Worm (Caenorhabditis elegans) whole organism, L4 larva: ENCODE results near the gene skr-18.

ENCODE experiments used
- hlh-30 ChIP-seq: sonication (generic microtip); optimal IDR thresholded peaks from 2 replicates; lab custom pipeline; 2017; ENCODE audit warnings: antibody characterized with exemption, mild to moderate bottlenecking, missing genetic modification characterization, missing compliant biosample characterization; ENCODE audit not compliant: insufficient read depth
- nhr-11 ChIP-seq: fragments of 150-350 bp; optimal IDR thresholded peaks from 2 replicates; lab custom pipeline; 2014; ENCODE audit warnings: missing biosample characterization, missing genetic modification characterization
- nhr-76 ChIP-seq: fragments of 150-350 bp; optimal IDR thresholded peaks from 2 replicates; lab custom pipeline; 2014; ENCODE audit warnings: missing biosample characterization, missing genetic modification characterization
- nhr-77 ChIP-seq: fragments of 150-350 bp; optimal IDR thresholded peaks from 2 replicates; lab custom pipeline; 2014; ENCODE audit warnings: missing biosample characterization, missing genetic modification characterization
- pha-4 ChIP-seq, 2 experiments: fragments of 150-350 bp in 1 of 2; fragments of 200-800 bp in 1 of 2; sonication (Bioruptor generic) in 1 of 2; IDR thresholded peaks in 1 of 2; optimal IDR thresholded peaks in 1 of 2; 2 replicates each; pipeline versions ENCODE4 v1.3.6 to Lab custom; 2014 to 2022; ENCODE audit warnings: missing genetic modification characterization in 2 of 2, missing genetic modification reagents in 2 of 2, missing biosample characterization in 1 of 2, missing compliant biosample characterization in 1 of 2

DNA sequence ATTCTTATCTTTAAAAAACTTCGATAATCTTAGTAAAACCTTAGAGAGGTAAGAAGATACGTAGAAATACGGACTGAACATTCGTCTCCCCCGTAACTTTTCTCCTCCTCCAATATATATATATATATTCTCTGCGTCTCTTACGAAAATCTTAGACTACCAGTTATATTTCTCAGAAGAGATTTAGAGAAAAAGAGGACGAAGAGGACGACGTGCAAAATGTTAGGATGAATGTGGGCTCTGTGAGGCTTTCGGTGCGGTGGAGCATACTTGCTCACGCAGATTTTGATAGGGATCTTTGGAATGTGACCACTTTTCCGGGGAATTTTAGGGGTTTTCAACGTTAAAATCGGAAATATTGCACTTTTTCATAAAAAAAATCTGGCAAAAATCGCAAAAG is 33.2 kb upstream of the skr-18 start:
- peak; percentile 62 for TF ChIP-seq nhr-11 (tag; lab: Kevin White, UChicago)
- TF ChIP-seq pha-4 (GFP tag; IDR thresholded peaks at IDR 0.05; lab: Robert Waterston, UW): no peak
- no peak for TF ChIP-seq pha-4 (tag; optimal IDR thresholded peaks at IDR 0.05; lab: Kevin White, UChicago)
- TF ChIP-seq hlh-30 (tag; lab: Kevin White, UChicago): peak; percentile 64
- TF ChIP-seq nhr-76 (tag; lab: Kevin White, UChicago): no peak
- TF ChIP-seq nhr-77 (tag; lab: Kevin White, UChicago): no peak
